Worm (Caenorhabditis elegans): Measurements from ENCODE around the gene C05C10.5.
A peak's percentile ranks its signal among the peaks of the same experiment; 100 is the strongest.

Gene C05C10.5

ce11 chrII:9943246-9943645 lies 4.4 kb downstream of the C05C10.5 start:
- TF ChIP-seq F57C9.4 (tag; optimal IDR thresholded peaks at IDR 0.05), result no peak

- peak; percentile 25 for TF ChIP-seq snpc-3.4 (tag; optimal IDR thresholded peaks at IDR 0.05)
- TF ChIP-seq lin-54 (GFP tag; optimal IDR thresholded peaks at IDR 0.05), result no peak
- peak; percentile 21 for TF ChIP-seq chd-7 (tag; optimal IDR thresholded peaks at IDR 0.05)
- TF ChIP-seq F33H1.4 (GFP tag; IDR thresholded peaks at IDR 0.05), result 0 out of 2 replicates have a peak, but pooled peaks have one; percentile 10
These were observed 5.0 kb downstream of the C05C10.5 start, which contains the start of gene flad-1 for ce11 chrII:9943837-9944236. flad-1 (plus strand) TSS chrII:9944137.

ce11 chrII:9948662-9949061 lies 9.8 kb downstream of the C05C10.5 start:
- no peak for TF ChIP-seq ceh-100 (GFP tag; IDR thresholded peaks at IDR 0.05)
- TF ChIP-seq sea-2 (GFP tag; IDR thresholded peaks at IDR 0.05), result no peak
- TF ChIP-seq F10E7.11 (tag; optimal IDR thresholded peaks at IDR 0.05), result no peak
- no peak for TF ChIP-seq Y53G8AR.9 (GFP tag; conservative IDR thresholded peaks at IDR 0.05)
- TF ChIP-seq sdz-38 (tag; optimal IDR thresholded peaks at IDR 0.05), result no peak
- no peak for TF ChIP-seq attf-6 (GFP tag; IDR thresholded peaks at IDR 0.05)

ce11 chrII:9951846-9952245 lies 13.0 kb downstream of the C05C10.5 start:
- TF ChIP-seq Y53G8AR.9 (GFP tag; conservative IDR thresholded peaks at IDR 0.05), result no peak
- no peak for TF ChIP-seq rcor-1 (GFP tag; IDR thresholded peaks at IDR 0.05)
- no peak for TF ChIP-seq pbrm-1 (GFP tag; IDR thresholded peaks at IDR 0.05)
- no peak for TF ChIP-seq hmg-1.2 (GFP tag; IDR thresholded peaks at IDR 0.05)
- no peak for TF ChIP-seq ceh-27 (GFP tag; optimal IDR thresholded peaks at IDR 0.05)
- no peak for TF ChIP-seq pha-4 (tag; optimal IDR thresholded peaks at IDR 0.05)
- TF ChIP-seq ZK185.1 (tag; optimal IDR thresholded peaks at IDR 0.05; ENCODE audit: poor library complexity, severe bottlenecking), result no peak
- no peak for TF ChIP-seq attf-3 (GFP tag; conservative IDR thresholded peaks at IDR 0.05)
- TF ChIP-seq zim-3 (tag; optimal IDR thresholded peaks at IDR 0.05), result no peak
- no peak for TF ChIP-seq madf-8 (GFP tag; conservative IDR thresholded peaks at IDR 0.05)
- TF ChIP-seq madf-3 (GFP tag; IDR thresholded peaks at IDR 0.05), result no peak
- no peak for TF ChIP-seq C17E4.6 (GFP tag; IDR thresholded peaks at IDR 0.05)
- no peak for TF ChIP-seq ccch-3 (GFP tag; optimal IDR thresholded peaks at IDR 0.05)
- no peak for TF ChIP-seq hsf-1 (GFP tag; IDR thresholded peaks at IDR 0.05)
- no peak for TF ChIP-seq F10E7.11 (tag; optimal IDR thresholded peaks at IDR 0.05)
- no peak for TF ChIP-seq lin-54 (GFP tag; optimal IDR thresholded peaks at IDR 0.05)
- no peak for TF ChIP-seq dpl-1 (GFP tag; optimal IDR thresholded peaks at IDR 0.05)

ce11 chrII:9954885-9955284 lies 16.0 kb downstream of the C05C10.5 start, which contains the start of gene egl-43:
egl-43 (plus strand) TSS chrII:9955185.
- no peak for TF ChIP-seq F22D6.2 (tag; optimal IDR thresholded peaks at IDR 0.05)
- TF ChIP-seq lir-1 (GFP tag; conservative IDR thresholded peaks at IDR 0.05), result no peak

ce11 chrII:9956116-9956515 lies 17.3 kb downstream of the C05C10.5 start:
- TF ChIP-seq F10E7.11 (tag; optimal IDR thresholded peaks at IDR 0.05), result no peak
- no peak for TF ChIP-seq C06A6.2 (GFP tag; conservative IDR thresholded peaks at IDR 0.05)
- TF ChIP-seq attf-3 (GFP tag; conservative IDR thresholded peaks at IDR 0.05), result no peak
- no peak for TF ChIP-seq ceh-58 (GFP tag; IDR thresholded peaks at IDR 0.05)
- no peak for TF ChIP-seq rcor-1 (GFP tag; IDR thresholded peaks at IDR 0.05)
- TF ChIP-seq F55B11.4 (tag; optimal IDR thresholded peaks at IDR 0.05; ENCODE audit: borderline replicate concordance, insufficient read depth), result no peak
- TF ChIP-seq ztf-26 (tag; optimal IDR thresholded peaks at IDR 0.05), result no peak
- no peak for TF ChIP-seq snpc-1.1 (tag; optimal IDR thresholded peaks at IDR 0.05; ENCODE audit: insufficient read depth)
- TF ChIP-seq ceh-79 (tag; optimal IDR thresholded peaks at IDR 0.05), result no peak
